Fruit fly (Drosophila melanogaster): ENCODE measurements around the gene CG43342.

Gene CG43342

DNA sequence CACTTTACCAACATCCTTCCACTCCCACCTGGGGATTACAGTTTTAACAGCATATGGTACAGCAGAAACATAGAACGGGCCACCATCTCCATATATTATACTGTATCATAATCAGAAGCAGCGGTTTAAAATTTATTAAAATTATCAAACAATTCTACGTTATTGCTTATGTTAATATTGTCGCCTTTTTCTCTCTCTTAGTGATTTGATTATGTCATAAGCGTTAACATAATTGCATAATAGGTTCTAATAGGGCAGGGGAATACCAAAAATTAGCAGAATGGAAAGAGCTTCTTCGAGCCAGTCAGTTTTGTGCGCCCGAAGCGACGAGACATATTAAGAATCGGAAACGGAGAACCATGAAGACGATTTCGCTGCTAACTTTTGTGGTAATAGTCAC is 49.4 kb upstream of the CG43342 start, which contains the start of gene CG13862 (continued):
- TF ChIP-seq Gug (GFP tag; IDR thresholded peaks at IDR 0.05) (no peak), CG13894 (tag; optimal IDR thresholded peaks at IDR 0.05) (peak; percentile 70), CG10274 (GFP tag; optimal IDR thresholded peaks at IDR 0.05) (no peak), CG6654 (GFP tag; optimal IDR thresholded peaks at IDR 0.05) (peak; percentile 16), pan (optimal IDR thresholded peaks at IDR 0.05) (no peak), pan (GFP tag; optimal IDR thresholded peaks at IDR 0.05 in 1 of 2, IDR thresholded peaks at IDR 0.05 in 1 of 2) (no peak), Optix (GFP tag; IDR thresholded peaks at IDR 0.05) (no peak)

DNA sequence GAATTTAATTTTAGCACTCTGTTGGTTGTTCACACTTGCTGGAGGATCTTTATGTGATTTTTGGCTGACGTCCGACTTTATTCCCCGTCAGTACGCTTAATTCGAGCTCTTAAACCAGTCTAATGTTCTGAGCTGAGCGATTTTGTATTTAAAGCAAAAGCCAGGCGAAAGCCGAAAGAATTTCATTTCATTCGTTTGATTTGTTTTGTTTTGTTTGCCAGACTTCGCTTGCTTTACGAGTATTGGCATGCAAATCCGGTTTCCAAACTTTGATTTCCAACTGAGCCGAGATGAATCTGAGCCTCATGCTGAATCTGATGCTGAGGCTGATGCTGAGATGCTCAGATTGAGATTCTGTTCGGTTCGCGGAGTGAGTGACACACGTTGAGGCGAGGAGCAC is 47.1 kb upstream of the CG43342 start, which contains the start of gene CG5391:
Gene CG5391 (minus strand): TSS at position 101 of the 400 bp plus-strand sequence.
- TF ChIP-seq Sry-β (GFP tag; optimal IDR thresholded peaks at IDR 0.05) (no peak), Usf (GFP tag; optimal IDR thresholded peaks at IDR 0.05) (no peak), GATAe (GFP tag; conservative IDR thresholded peaks at IDR 0.05) (no peak), CG15479 (GFP tag; optimal IDR thresholded peaks at IDR 0.05) (no peak), grn (GFP tag; optimal IDR thresholded peaks at IDR 0.05) (no peak), CG7928 (GFP tag; optimal IDR thresholded peaks at IDR 0.05) (no peak), slou (GFP tag; optimal IDR thresholded peaks at IDR 0.05) (no peak), sc (optimal IDR thresholded peaks at IDR 0.05) (no peak), sc (GFP tag; optimal IDR thresholded peaks at IDR 0.05) (no peak), CG32767 (GFP tag; IDR thresholded peaks at IDR 0.05) (no peak), Meics (GFP tag; optimal IDR thresholded peaks at IDR 0.05) (no peak), Elba2 (GFP tag; optimal IDR thresholded peaks at IDR 0.05) (no peak), cwo (GFP tag; optimal IDR thresholded peaks at IDR 0.05) (no peak), CG10959 (GFP tag; IDR thresholded peaks at IDR 0.05) (no peak), CG12299 (tag; optimal IDR thresholded peaks at IDR 0.05) (no peak)

DNA sequence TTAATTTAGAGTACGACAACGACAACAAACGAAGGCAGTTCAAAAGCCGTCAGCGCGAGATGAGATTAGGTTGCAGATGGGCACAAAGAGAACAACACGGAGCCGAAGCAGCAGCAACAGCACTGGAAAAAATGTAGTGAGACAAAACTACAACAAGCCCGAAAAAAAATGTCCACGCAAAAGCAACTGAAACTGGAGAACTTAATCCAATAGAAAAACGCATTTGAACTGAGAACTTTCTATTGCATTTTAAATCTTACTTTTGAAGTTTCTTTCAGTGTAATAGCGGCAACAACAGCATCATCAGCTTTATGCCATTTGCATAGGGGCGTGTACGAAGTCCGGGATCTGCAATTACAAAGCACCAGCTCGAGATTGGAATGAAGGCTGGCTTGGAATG is 41.6 kb upstream of the CG43342 start:
- TF ChIP-seq chm (GFP tag; IDR thresholded peaks at IDR 0.05) (no peak), bsh (GFP tag; optimal IDR thresholded peaks at IDR 0.05) (peak in 1 of 2 experiments; percentile 21), ci (GFP tag; IDR thresholded peaks at IDR 0.05) (0 out of 3 replicates have a peak, but pooled peaks have one; percentile 30), ase (GFP tag; IDR thresholded peaks at IDR 0.05) (no peak), ken (GFP tag; IDR thresholded peaks at IDR 0.05) (no peak), Oaz (GFP tag; IDR thresholded peaks at IDR 0.05) (0 out of 2 replicates have a peak, but pooled peaks have one; percentile 10), schlank (tag; optimal IDR thresholded peaks at IDR 0.05) (no peak), shn (GFP tag; optimal IDR thresholded peaks at IDR 0.05) (no peak), E2f2 (GFP tag; IDR thresholded peaks at IDR 0.05) (no peak), CG11085 (GFP tag; IDR thresholded peaks at IDR 0.05) (no peak), zen (tag; optimal IDR thresholded peaks at IDR 0.05) (no peak), run (tag; optimal IDR thresholded peaks at IDR 0.05) (no peak), CG6254 (GFP tag; optimal IDR thresholded peaks at IDR 0.05) (no peak), slbo (GFP tag; IDR thresholded peaks at IDR 0.05) (peak; percentile 19; the same call in 1 of the 2 replicates), tin (GFP tag; optimal IDR thresholded peaks at IDR 0.05) (peak; percentile 1), dysf (GFP tag; IDR thresholded peaks at IDR 0.05) (0 out of 3 replicates have a peak, but pooled peaks have one; percentile 48), MESR4 (GFP tag; optimal IDR thresholded peaks at IDR 0.05) (no peak), CG17912 (GFP tag; optimal IDR thresholded peaks at IDR 0.05) (no peak), trh (GFP tag; optimal IDR thresholded peaks at IDR 0.05) (no peak), CG15269 (tag; optimal IDR thresholded peaks at IDR 0.05) (no peak), CG11247 (GFP tag; IDR thresholded peaks at IDR 0.05) (no peak), CG18764 (GFP tag; optimal IDR thresholded peaks at IDR 0.05) (no peak), CG31224 (GFP tag; IDR thresholded peaks at IDR 0.05) (no peak), CG4854 (GFP tag; optimal IDR thresholded peaks at IDR 0.05) (no peak), sens (GFP tag) (peak; percentile 85), CG11695 (GFP tag; IDR thresholded peaks at IDR 0.05) (no peak), Hand (GFP tag; optimal IDR thresholded peaks at IDR 0.05) (no peak), CG16863 (GFP tag; optimal IDR thresholded peaks at IDR 0.05) (no peak), dimm (GFP tag; IDR thresholded peaks at IDR 0.05) (no peak)
